Worm (Caenorhabditis elegans): ENCODE results near the gene plx-2.
A peak's percentile ranks its signal among the peaks of the same experiment; 100 is the strongest.

Gene plx-2

DNA sequence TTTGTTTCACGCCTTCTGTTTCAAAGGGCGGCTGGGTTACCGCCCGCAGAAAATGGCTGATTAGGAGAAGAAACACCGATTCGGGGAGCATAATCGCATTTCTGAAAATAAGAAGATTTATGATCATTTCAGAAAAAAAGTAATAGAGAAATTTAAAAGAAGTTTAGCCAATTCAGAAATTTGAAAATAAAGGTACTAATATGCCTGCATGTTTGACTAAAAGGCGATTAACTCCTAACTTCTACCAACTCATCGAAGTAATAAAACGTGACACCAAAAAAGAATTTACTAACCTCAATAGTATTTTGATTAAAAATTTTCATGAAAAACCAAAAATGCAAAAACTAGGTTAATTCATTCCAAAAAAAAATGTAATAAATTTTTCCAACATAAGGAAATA, at the start of gene plx-2:
Gene plx-2 (minus strand): TSS at position 101 of the 400 bp plus-strand sequence.
- TF ChIP-seq ceh-13 (GFP tag; optimal IDR thresholded peaks at IDR 0.05) (no peak), hnd-1 (tag; optimal IDR thresholded peaks at IDR 0.05) (no peak), scrt-1 (GFP tag; IDR thresholded peaks at IDR 0.05) (no peak), hmbx-1 (tag; optimal IDR thresholded peaks at IDR 0.05) (no peak), aly-1 (tag; optimal IDR thresholded peaks at IDR 0.05) (no peak), ets-7 (tag; optimal IDR thresholded peaks at IDR 0.05) (no peak), tbx-11 (GFP tag; IDR thresholded peaks at IDR 0.05) (no peak), sea-1 (GFP tag; conservative IDR thresholded peaks at IDR 0.05) (no peak), F13C5.2 (tag; optimal IDR thresholded peaks at IDR 0.05) (no peak), ceh-36 (tag; optimal IDR thresholded peaks at IDR 0.05) (no peak), ama-1 (optimal IDR thresholded peaks at IDR 0.05) (no peak), pes-1 (GFP tag; IDR thresholded peaks at IDR 0.05) (no peak), B0310.2 (tag; optimal IDR thresholded peaks at IDR 0.05) (no peak)

- TF ChIP-seq F13C5.2 (tag; optimal IDR thresholded peaks at IDR 0.05) = no peak
- no peak for TF ChIP-seq ets-7 (tag; optimal IDR thresholded peaks at IDR 0.05)
Observed at ce11 chrII:14470020-14470419, 45.3 kb upstream of the plx-2 start.

ce11 chrII:14455332-14455731, 30.6 kb upstream of the plx-2 start, which contains the start of gene dmsr-6:
dmsr-6 (plus strand) TSS chrII:14455632.
- no peak for TF ChIP-seq tbx-37 (GFP tag; conservative IDR thresholded peaks at IDR 0.05)
- TF ChIP-seq flt-1 (GFP tag; IDR thresholded peaks at IDR 0.05) = no peak
- no peak for TF ChIP-seq ets-7 (tag; optimal IDR thresholded peaks at IDR 0.05)
- no peak for TF ChIP-seq ceh-13 (GFP tag; optimal IDR thresholded peaks at IDR 0.05)

DNA sequence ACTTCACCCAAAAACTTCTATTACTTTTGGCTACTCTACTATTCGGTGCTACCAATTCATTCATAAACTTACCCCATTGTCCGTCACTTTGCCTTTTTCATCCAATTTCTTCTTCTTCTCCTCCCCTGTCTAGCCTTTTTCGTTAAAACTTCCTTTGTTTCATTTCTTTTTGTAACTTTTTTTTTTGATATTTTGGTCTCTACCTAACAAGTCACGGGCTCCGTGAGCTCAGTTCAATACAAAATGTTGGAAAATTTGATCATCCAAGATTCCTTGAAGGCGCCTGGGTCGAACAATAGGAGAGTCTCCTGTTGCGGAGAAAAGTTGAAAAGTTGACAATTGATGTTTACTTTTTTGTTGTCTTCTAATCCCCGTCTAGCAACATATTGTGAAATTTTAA, 27.2 kb upstream of the plx-2 start:
- TF ChIP-seq ceh-36 (tag; optimal IDR thresholded peaks at IDR 0.05) = no peak
- no peak for TF ChIP-seq B0310.2 (tag; optimal IDR thresholded peaks at IDR 0.05)
- TF ChIP-seq ets-7 (tag; optimal IDR thresholded peaks at IDR 0.05) = no peak
- no peak for TF ChIP-seq hmbx-1 (tag; optimal IDR thresholded peaks at IDR 0.05)
- TF ChIP-seq sea-1 (GFP tag; conservative IDR thresholded peaks at IDR 0.05) = no peak
- no peak for TF ChIP-seq hnd-1 (tag; optimal IDR thresholded peaks at IDR 0.05)
- TF ChIP-seq aly-1 (tag; optimal IDR thresholded peaks at IDR 0.05) = no peak
- no peak for TF ChIP-seq pes-1 (GFP tag; IDR thresholded peaks at IDR 0.05)
- no peak for TF ChIP-seq tra-4 (tag; optimal IDR thresholded peaks at IDR 0.05)
- no peak for TF ChIP-seq tbx-11 (GFP tag; IDR thresholded peaks at IDR 0.05)

- TF ChIP-seq B0310.2 (tag; optimal IDR thresholded peaks at IDR 0.05) (no peak), F13C5.2 (tag; optimal IDR thresholded peaks at IDR 0.05) (peak; percentile 37)
Observed at ce11 chrII:14441144-14441543, 16.5 kb upstream of the plx-2 start, which contains the start of gene smg-8. smg-8 (plus strand) TSS chrII:14441409.

DNA sequence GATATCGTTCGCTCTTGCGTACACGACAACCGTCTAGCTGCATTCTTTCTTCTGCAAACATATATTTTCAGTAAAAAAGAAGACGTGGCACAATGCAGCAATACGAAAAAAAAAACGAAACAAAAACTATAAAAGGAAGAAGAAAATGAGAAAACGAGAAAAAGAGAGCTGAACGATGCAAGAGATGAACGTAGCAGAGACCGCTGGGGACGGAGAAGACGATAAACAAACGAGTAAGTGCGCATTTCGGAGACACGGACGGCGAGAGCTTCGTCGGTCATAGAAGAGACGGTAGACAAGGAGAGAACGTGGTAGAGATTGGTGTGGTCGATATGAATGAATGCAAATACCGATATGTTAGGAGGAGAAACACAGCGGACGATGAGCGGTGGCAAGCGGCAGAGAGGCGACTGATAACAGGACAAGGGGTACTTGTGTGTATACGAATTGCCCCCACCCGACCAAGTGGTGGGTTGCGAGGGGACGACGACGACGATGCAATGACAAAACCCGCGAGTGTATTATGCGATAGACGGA, 13.3 kb upstream of the plx-2 start, which contains the start of gene K04B12.2:
Gene K04B12.2 (minus strand): TSS at position 51 of the 537 bp plus-strand sequence.
- no peak for TF ChIP-seq ceh-13 (GFP tag; optimal IDR thresholded peaks at IDR 0.05)
- TF ChIP-seq tbx-37 (GFP tag; conservative IDR thresholded peaks at IDR 0.05) = no peak
- TF ChIP-seq flt-1 (GFP tag; IDR thresholded peaks at IDR 0.05) = no peak
- no peak for TF ChIP-seq ama-1 (optimal IDR thresholded peaks at IDR 0.05)
- no peak for TF ChIP-seq ets-7 (tag; optimal IDR thresholded peaks at IDR 0.05)
- no peak for TF ChIP-seq aly-1 (tag; optimal IDR thresholded peaks at IDR 0.05)
- peak; percentile 60 for TF ChIP-seq F13C5.2 (tag; optimal IDR thresholded peaks at IDR 0.05)
- no peak for TF ChIP-seq tra-4 (tag; optimal IDR thresholded peaks at IDR 0.05)
- TF ChIP-seq hmbx-1 (tag; optimal IDR thresholded peaks at IDR 0.05) = no peak
- TF ChIP-seq ceh-36 (tag; optimal IDR thresholded peaks at IDR 0.05) = no peak
- TF ChIP-seq hnd-1 (tag; optimal IDR thresholded peaks at IDR 0.05) = no peak
- no peak for TF ChIP-seq scrt-1 (GFP tag; IDR thresholded peaks at IDR 0.05)
- no peak for TF ChIP-seq B0310.2 (tag; optimal IDR thresholded peaks at IDR 0.05)
- peak; percentile 59 for TF ChIP-seq hmg-4 (GFP tag; optimal IDR thresholded peaks at IDR 0.05)
- TF ChIP-seq pes-1 (GFP tag; IDR thresholded peaks at IDR 0.05) = no peak
- TF ChIP-seq tbx-11 (GFP tag; IDR thresholded peaks at IDR 0.05) = no peak
- TF ChIP-seq sea-1 (GFP tag; conservative IDR thresholded peaks at IDR 0.05) = 0 out of 2 replicates have a peak, but pooled peaks have one; percentile 17

- TF ChIP-seq ceh-36 (tag; optimal IDR thresholded peaks at IDR 0.05) (peak; percentile 93), pes-1 (GFP tag; IDR thresholded peaks at IDR 0.05) (no peak)
Observed at ce11 chrII:14437116-14437515, 12.4 kb upstream of the plx-2 start.

DNA sequence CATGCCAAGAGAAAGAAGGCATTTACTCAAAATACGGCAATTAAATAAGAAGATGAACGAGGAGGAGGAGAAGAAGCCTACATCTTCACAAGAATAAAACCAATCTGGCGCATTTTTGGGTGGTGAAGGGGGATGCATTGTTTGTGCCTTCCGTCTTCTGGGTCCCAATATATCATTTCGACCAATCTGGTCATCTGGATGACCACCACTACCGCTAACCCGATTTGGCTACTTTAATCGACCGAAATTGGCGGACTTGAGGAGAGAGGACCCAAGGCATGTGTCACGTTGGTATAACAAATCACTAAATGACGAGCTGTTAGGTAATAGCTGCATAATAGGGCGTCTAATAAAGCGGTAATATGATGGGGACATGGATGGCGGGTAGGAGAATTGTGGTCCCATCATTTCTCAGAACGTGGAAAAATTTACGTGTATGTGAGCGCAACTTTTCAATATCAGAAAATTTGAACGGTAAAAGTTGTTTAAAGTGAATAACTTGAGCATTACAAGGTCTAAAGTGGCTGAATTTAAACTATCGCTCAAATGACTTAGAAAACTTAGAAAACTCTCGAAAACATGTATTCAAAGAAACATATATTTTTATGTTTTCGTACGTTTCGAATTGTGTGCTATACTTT, 9.1 kb upstream of the plx-2 start:
- TF ChIP-seq hmg-4 (GFP tag; optimal IDR thresholded peaks at IDR 0.05) (no peak), tra-4 (tag; optimal IDR thresholded peaks at IDR 0.05) (no peak), B0310.2 (tag; optimal IDR thresholded peaks at IDR 0.05) (no peak), ets-7 (tag; optimal IDR thresholded peaks at IDR 0.05) (no peak), sea-1 (GFP tag; conservative IDR thresholded peaks at IDR 0.05) (no peak), F13C5.2 (tag; optimal IDR thresholded peaks at IDR 0.05) (no peak), aly-1 (tag; optimal IDR thresholded peaks at IDR 0.05) (no peak), ceh-36 (tag; optimal IDR thresholded peaks at IDR 0.05) (no peak), tbx-37 (GFP tag; conservative IDR thresholded peaks at IDR 0.05) (no peak), ama-1 (optimal IDR thresholded peaks at IDR 0.05) (no peak), tbx-11 (GFP tag; IDR thresholded peaks at IDR 0.05) (no peak)
